Worm (Caenorhabditis elegans) whole organism, L4/young adult: ENCODE results near the gene C33G8.2.

Source experiments
- W03F9.2 ChIP-seq: fragments of 150-350 bp; optimal IDR thresholded peaks from 2 replicates; lab custom pipeline; 2014; ENCODE audit warnings: missing biosample characterization, missing genetic modification characterization
- dao-5 ChIP-seq: sonication (generic microtip); optimal IDR thresholded peaks from 2 replicates; lab custom pipeline; 2016; ENCODE audit warnings: missing genotype, missing genetic modification characterization, moderate library complexity, missing compliant biosample characterization
- him-1 ChIP-seq: sonication (generic microtip); optimal IDR thresholded peaks from 2 replicates; lab custom pipeline; 2016; ENCODE audit warnings: missing genotype, missing genetic modification reagents, missing genetic modification characterization, missing compliant biosample characterization

The C33G8.2 gene

ce11 chrV:7009461-7009860, at the start of gene C33G8.2:
Gene C33G8.2, plus strand, starts transcription at chrV:7009761.
- TF ChIP-seq dao-5 (tag; lab: Kevin White, UChicago) (no peak), W03F9.2 (no peak), him-1 (no peak)

DNA sequence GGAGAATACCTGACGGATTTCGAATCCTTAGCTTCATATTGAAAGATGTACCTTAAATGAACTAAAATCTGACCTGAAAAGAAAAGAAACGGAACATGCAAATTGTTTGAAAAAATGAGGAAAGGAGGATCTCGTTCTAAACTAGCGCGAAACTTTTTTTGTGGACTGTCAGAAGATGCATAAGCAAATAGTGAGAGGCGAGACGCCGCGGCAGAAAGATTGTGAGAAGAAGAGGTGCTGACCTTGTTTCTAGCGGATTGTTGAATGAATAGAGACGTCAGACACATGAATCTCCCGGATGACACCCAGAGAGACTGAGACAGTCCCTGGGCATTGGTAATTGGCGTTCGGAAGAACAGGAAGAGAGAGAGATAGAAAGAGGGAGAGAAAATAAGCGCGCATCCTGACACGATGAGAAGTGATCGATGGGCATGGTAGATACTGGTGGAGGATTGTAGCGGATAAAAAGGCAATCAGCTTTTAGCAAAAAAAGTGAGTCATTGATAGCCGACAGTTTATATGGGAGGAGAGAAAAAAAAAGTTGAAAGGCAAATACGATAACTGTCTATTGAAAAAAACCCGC, 39.5 kb upstream of the C33G8.2 start, which contains the start of gene ptr-15:
ptr-15 (minus strand) TSS at position 51 of the 583 bp plus-strand sequence.
- TF ChIP-seq dao-5 (tag; lab: Kevin White, UChicago) (no peak), W03F9.2 (no peak), him-1 (no peak)

- TF ChIP-seq him-1 (no peak), W03F9.2 (no peak), dao-5 (tag; lab: Kevin White, UChicago) (no peak)
Measured at ce11 chrV:6971567-6971966, 38.0 kb upstream of the C33G8.2 start, which contains the start of gene srx-59. Gene srx-59, plus strand, starts transcription at chrV:6971867.

ce11 chrV:6976047-6976446, 33.5 kb upstream of the C33G8.2 start, which contains the start of gene srx-16:
Gene srx-16, plus strand, starts transcription at chrV:6976347.
- TF ChIP-seq W03F9.2 (no peak), dao-5 (tag; lab: Kevin White, UChicago) (no peak), him-1 (no peak)

DNA sequence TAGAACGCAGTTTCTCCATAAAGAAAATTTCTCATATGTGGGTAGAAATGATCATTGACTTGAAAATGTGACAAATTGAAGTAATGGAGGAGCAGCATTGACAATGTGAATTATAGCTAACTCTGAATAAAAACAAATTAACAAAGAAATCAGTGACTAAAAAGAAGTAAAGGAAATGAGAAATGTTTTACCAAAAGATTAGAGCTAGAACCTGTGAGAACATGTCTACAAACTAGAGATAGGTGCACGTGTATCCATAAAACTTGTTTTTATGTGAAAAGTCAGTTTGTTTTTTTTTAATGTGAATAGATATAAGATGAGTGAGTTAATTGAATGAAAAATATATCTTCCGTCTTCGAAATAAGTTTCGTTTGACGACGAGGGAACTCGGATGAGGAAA, 30.5 kb upstream of the C33G8.2 start, which contains the start of gene sre-12:
sre-12 (minus strand) TSS at position 101 of the 400 bp plus-strand sequence.
- TF ChIP-seq dao-5 (tag; lab: Kevin White, UChicago) (no peak), him-1 (no peak), W03F9.2 (no peak)

DNA sequence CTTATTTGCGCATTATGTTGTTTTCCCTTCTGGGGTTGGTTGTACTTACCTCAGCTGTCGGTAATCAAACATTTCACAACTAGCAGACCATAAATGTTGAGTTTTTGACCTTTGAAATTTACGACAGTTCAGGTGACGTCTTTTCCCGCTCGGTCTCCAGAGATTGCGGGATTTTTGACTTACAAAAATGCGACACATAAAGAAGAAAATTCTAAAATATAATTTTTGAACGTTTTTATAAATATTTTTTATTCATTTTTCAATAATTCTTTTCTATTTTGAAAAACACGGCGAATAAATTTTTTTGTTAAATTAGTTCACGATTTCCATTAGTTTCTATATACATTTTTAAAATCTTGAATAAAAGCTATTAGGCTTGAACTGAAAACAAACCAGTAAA, 26.7 kb upstream of the C33G8.2 start, which contains the start of gene nhr-161:
nhr-161 (minus strand) TSS at position 101 of the 400 bp plus-strand sequence.
- TF ChIP-seq W03F9.2 = no peak
- TF ChIP-seq him-1 = no peak
- no peak for TF ChIP-seq dao-5 (tag; lab: Kevin White, UChicago)

DNA sequence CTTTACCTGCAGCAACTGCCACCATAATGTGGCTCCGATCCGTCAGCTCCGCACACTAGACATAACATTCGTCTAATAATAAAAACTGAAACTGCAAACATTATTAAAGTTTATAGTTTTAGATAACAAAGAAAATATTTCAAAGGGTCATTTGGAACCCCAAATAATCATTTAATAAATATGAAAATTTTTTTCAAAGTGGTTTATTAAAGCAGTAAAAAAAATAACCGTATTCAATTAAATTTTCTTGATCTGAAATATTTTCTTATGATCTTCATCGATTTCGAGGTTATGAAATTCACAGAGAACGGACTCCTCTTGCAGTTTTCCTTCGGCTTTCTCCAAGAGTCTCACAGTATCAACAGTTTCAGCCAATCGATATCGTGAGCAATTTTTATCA, 23.6 kb upstream of the C33G8.2 start, which contains the start of gene nhr-163:
nhr-163 (minus strand) TSS at position 101 of the 400 bp plus-strand sequence.
- TF ChIP-seq W03F9.2 (no peak), him-1 (no peak), dao-5 (tag; lab: Kevin White, UChicago) (no peak)

DNA sequence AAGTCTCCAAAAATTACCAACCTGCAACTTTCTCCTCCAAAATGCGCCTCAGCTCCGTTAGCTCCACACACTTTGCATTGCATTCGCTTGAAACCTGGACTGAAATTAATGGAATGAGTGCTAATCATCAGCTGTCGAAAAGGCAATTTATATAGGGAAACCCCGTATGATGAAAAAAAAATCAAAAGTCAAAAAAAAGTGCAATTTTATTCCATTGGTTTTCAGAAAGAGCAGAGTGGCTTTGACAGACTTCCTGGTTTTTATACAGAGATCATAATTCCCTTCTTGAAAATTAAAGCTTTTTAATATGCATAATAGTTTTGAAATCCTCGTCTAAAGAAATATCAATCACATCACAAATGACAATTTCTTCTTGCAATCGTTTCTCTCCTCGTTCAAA, 21.9 kb upstream of the C33G8.2 start, which contains the start of gene nhr-139:
nhr-139 (minus strand) TSS at position 101 of the 400 bp plus-strand sequence.
- TF ChIP-seq dao-5 (tag; lab: Kevin White, UChicago) (no peak), him-1 (no peak), W03F9.2 (no peak)

ce11 chrV:6989626-6990138, 19.9 kb upstream of the C33G8.2 start, which contains the start of gene nhr-140:
Gene nhr-140, minus strand, starts transcription at chrV:6989676.
- no peak for TF ChIP-seq him-1
- no peak for TF ChIP-seq W03F9.2
- TF ChIP-seq dao-5 (tag; lab: Kevin White, UChicago) = no peak

DNA sequence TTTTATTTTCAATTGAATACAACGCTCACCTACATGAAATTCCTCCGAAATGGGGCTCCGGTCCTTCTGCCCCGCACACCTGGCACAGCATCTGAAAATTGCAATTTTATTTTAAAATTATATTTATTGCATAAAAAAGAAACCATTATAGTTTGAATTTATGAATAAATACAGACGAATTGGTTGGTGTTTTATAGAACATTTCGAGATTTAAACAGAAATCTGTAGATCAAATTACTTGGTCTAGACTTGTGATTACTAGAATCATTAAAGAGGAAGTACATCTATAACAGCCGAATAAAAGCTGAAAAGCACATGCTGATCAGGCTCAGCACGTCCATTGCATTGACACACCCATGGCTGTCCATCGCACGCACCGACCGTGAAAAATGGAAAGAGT, 17.8 kb upstream of the C33G8.2 start, which contains the start of gene nhr-162:
nhr-162 (minus strand) TSS at position 101 of the 400 bp plus-strand sequence.
- TF ChIP-seq him-1 = no peak

DNA sequence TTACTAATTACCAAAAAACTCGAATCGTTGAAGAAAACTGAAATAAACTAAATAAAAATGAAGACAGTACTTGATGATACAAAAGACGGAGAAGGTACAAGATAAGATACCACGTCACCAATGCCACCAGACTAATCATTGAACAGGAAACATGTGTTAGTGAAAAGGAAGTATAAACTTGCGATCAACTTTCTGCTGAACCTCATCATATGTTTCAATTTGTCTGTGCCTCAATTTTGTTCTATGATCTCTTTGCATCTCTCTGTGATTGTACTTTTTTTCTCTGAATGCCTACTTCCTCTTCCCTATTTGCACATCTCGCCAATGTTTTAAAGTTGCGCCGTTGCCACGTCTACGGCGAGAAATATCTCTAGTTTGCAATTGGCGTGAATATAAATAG, 15.6 kb upstream of the C33G8.2 start:
- TF ChIP-seq W03F9.2 (no peak), him-1 (no peak)

- no peak for TF ChIP-seq him-1
- no peak for TF ChIP-seq dao-5 (tag; lab: Kevin White, UChicago)
- no peak for TF ChIP-seq W03F9.2
Measured at ce11 chrV:6997041-6997552, 12.5 kb upstream of the C33G8.2 start, which contains the start of gene nhr-107. Gene nhr-107, minus strand, starts transcription at chrV:6997091.

- TF ChIP-seq him-1 (no peak), dao-5 (tag; lab: Kevin White, UChicago) (no peak), W03F9.2 (no peak)
Measured at ce11 chrV:6998303-6998884, 11.2 kb upstream of the C33G8.2 start, which contains the start of gene nhr-42. Gene nhr-42, plus strand, starts transcription at chrV:6998819.

DNA sequence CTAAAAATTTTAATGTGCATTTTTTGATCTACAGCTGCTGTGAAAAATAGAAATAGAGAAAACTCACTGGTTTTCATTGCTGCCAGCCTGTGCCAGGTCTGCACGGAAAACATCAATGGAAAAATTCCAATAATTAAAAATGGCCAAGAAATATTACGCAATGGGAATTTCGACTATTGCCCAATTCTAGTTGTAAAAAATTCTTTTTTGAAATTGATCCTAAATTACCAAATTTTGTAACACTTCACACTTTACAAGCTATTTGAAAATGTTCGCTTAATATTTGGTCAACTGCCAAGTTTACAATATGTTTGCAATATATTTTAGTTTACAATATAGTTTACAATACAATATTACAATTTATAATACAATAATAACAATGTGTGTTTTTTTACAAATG, 8.8 kb upstream of the C33G8.2 start:
- TF ChIP-seq W03F9.2 = no peak
- TF ChIP-seq him-1 = no peak
- TF ChIP-seq dao-5 (tag; lab: Kevin White, UChicago) = no peak

ce11 chrV:7003850-7004249, 5.7 kb upstream of the C33G8.2 start, which contains the start of gene srab-4:
Gene srab-4, plus strand, starts transcription at chrV:7004150.
- no peak for TF ChIP-seq W03F9.2
